Worm (Caenorhabditis elegans) whole organism, young adult: ENCODE results near the gene nhr-261.

ENCODE experiments used
- B0035.1 ChIP-seq: sonication (generic microtip); optimal IDR thresholded peaks from 2 replicates; lab custom pipeline; 2016; ENCODE audit warnings: missing genetic modification characterization, mild to moderate bottlenecking, missing compliant biosample characterization, missing genotype, missing genetic modification reagents
- D2030.7 ChIP-seq: fragments of 200-800 bp; sonication (Bioruptor generic); IDR thresholded peaks from 2 replicates; pipeline ENCODE4 v1.3.6; 2022; ENCODE audit warnings: missing genetic modification reagents, missing genetic modification characterization, missing compliant biosample characterization
- F10E7.11 ChIP-seq: sonication (generic microtip); optimal IDR thresholded peaks from 2 replicates; lab custom pipeline; 2017; ENCODE audit warnings: mild to moderate bottlenecking, missing genetic modification characterization, moderate library complexity, missing compliant biosample characterization
- F49E8.2 ChIP-seq: sonication (generic microtip); optimal IDR thresholded peaks from 3 replicates; lab custom pipeline; 2017; ENCODE audit warnings: missing genetic modification characterization, mild to moderate bottlenecking, missing compliant biosample characterization, antibody characterized with exemption, moderate library complexity; ENCODE audit not compliant: insufficient read depth
- T07F8.4 ChIP-seq: sonication (generic microtip); optimal IDR thresholded peaks from 2 replicates; lab custom pipeline; 2016; ENCODE audit warnings: mild to moderate bottlenecking, missing genetic modification characterization, moderate library complexity, missing compliant biosample characterization
- T26A5.8 ChIP-seq: sonication (generic microtip); optimal IDR thresholded peaks from 2 replicates; lab custom pipeline; 2016; ENCODE audit warnings: missing genetic modification characterization, missing compliant biosample characterization
- Y53F4B.3 ChIP-seq: fragments of 200-800 bp; sonication (Bioruptor generic); IDR thresholded peaks from 2 replicates; pipeline ENCODE4 v1.3.6; 2022; ENCODE audit warnings: missing genetic modification reagents, missing genetic modification characterization, missing compliant biosample characterization
- cebp-1 ChIP-seq, 2 experiments: fragments of 200-800 bp in 1 of 2; sonication (Bioruptor generic) in 1 of 2; sonication (generic microtip) in 1 of 2; IDR thresholded peaks in 1 of 2; optimal IDR thresholded peaks in 1 of 2; 2 replicates each; pipeline versions ENCODE4 v1.3.6 to Lab custom; 2017 to 2022; ENCODE audit warnings: missing compliant biosample characterization in 2 of 2, missing genetic modification characterization in 2 of 2, mild to moderate bottlenecking in 1 of 2, missing genetic modification reagents in 1 of 2, moderate library complexity in 1 of 2
- ceh-58 ChIP-seq: fragments of 200-800 bp; sonication (Bioruptor generic); IDR thresholded peaks from 2 replicates; pipeline ENCODE4 v1.3.6; 2022; ENCODE audit warnings: missing genetic modification characterization, missing compliant biosample characterization
- dox-1 ChIP-seq: fragments of 200-800 bp; sonication (Bioruptor generic); IDR thresholded peaks from 2 replicates; pipeline ENCODE4 v1.3.6; 2022; ENCODE audit warnings: missing genetic modification reagents, missing genetic modification characterization, missing compliant biosample characterization
- ets-4 ChIP-seq: fragments of 200-800 bp; sonication (Bioruptor generic); optimal IDR thresholded peaks from 2 replicates; lab custom pipeline; 2018; ENCODE audit warnings: mild to moderate bottlenecking, missing genetic modification characterization, missing compliant biosample characterization
- him-1 ChIP-seq: sonication (generic microtip); optimal IDR thresholded peaks from 2 replicates; lab custom pipeline; 2016; ENCODE audit warnings: missing genotype, missing genetic modification reagents, missing genetic modification characterization, missing compliant biosample characterization
- hmg-1.2 ChIP-seq: fragments of 200-800 bp; sonication (Bioruptor generic); IDR thresholded peaks from 2 replicates; pipeline ENCODE4 v1.3.6; 2022; ENCODE audit warnings: missing genetic modification reagents, missing genetic modification characterization, missing compliant biosample characterization
- hmg-20 ChIP-seq: fragments of 200-800 bp; sonication (Bioruptor generic); IDR thresholded peaks from 2 replicates; pipeline ENCODE4 v1.3.6; 2022; ENCODE audit warnings: missing genetic modification reagents, missing genetic modification characterization, missing compliant biosample characterization
- lag-1 ChIP-seq: fragments of 200-800 bp; sonication (Bioruptor generic); IDR thresholded peaks from 2 replicates; pipeline ENCODE4 v1.3.6; 2022; ENCODE audit warnings: missing genetic modification reagents, missing genetic modification characterization, missing compliant biosample characterization
- lin-26 ChIP-seq: fragments of 200-800 bp; sonication (Bioruptor generic); IDR thresholded peaks from 2 replicates; pipeline ENCODE4 v1.3.6; 2022; ENCODE audit warnings: missing genetic modification reagents, missing genetic modification characterization, missing compliant biosample characterization
- lsl-1 ChIP-seq: fragments of 200-800 bp; sonication (Bioruptor generic); optimal IDR thresholded peaks from 2 replicates; lab custom pipeline; 2018; ENCODE audit warnings: mild to moderate bottlenecking, missing genetic modification characterization, moderate library complexity, missing compliant biosample characterization
- madf-10 ChIP-seq: sonication (generic microtip); optimal IDR thresholded peaks from 2 replicates; lab custom pipeline; 2016; ENCODE audit warnings: mild to moderate bottlenecking, missing genetic modification characterization, missing compliant biosample characterization
- mcd-1 ChIP-seq: fragments of 200-800 bp; sonication (Bioruptor generic); IDR thresholded peaks from 2 replicates; pipeline ENCODE4 v1.3.6; 2022; ENCODE audit warnings: missing genetic modification reagents, missing genetic modification characterization, missing compliant biosample characterization
- pbrm-1 ChIP-seq: fragments of 200-800 bp; sonication (Bioruptor generic); IDR thresholded peaks from 2 replicates; pipeline ENCODE4 v1.3.6; 2022; ENCODE audit warnings: missing genetic modification reagents, missing genetic modification characterization, missing compliant biosample characterization
- rec-8 ChIP-seq, 2 experiments: sonication (generic microtip); optimal IDR thresholded peaks; 2 replicates each; lab custom pipeline; 2016; ENCODE audit warnings: mild to moderate bottlenecking in 2 of 2, missing genetic modification characterization in 2 of 2, missing genetic modification reagents in 2 of 2, missing genotype in 2 of 2, missing biosample characterization in 1 of 2, missing compliant biosample characterization in 1 of 2, moderate library complexity in 1 of 2
- snpc-1.1 ChIP-seq: sonication (generic microtip); optimal IDR thresholded peaks from 2 replicates; lab custom pipeline; 2017; ENCODE audit warnings: missing genetic modification characterization, mild to moderate bottlenecking, missing compliant biosample characterization, antibody characterized with exemption, moderate library complexity, missing genotype, missing genetic modification reagents; ENCODE audit not compliant: insufficient read depth
- snpc-4 ChIP-seq, 5 experiments: fragments of 150-350 bp in 1 of 5; sonication (generic microtip) in 4 of 5; optimal IDR thresholded peaks; 2 replicates each; lab custom pipeline; 2014 to 2018; ENCODE audit warnings: missing genetic modification characterization in 5 of 5, missing biosample characterization in 3 of 5, antibody characterized with exemption in 2 of 5, mild to moderate bottlenecking in 2 of 5, missing compliant biosample characterization in 2 of 5, missing genotype in 2 of 5, moderate library complexity in 2 of 5, missing genetic modification reagents in 1 of 5
- unc-62 ChIP-seq: fragments of 150-350 bp; optimal IDR thresholded peaks from 2 replicates; lab custom pipeline; 2014; ENCODE audit warnings: missing biosample characterization, missing genetic modification reagents, missing genetic modification characterization
- ztf-22 ChIP-seq: fragments of 200-800 bp; sonication (Bioruptor generic); optimal IDR thresholded peaks from 2 replicates; lab custom pipeline; 2018; ENCODE audit warnings: mild to moderate bottlenecking, missing genetic modification characterization, moderate library complexity, missing compliant biosample characterization
- ztf-25 ChIP-seq: fragments of 200-800 bp; sonication (Bioruptor generic); IDR thresholded peaks from 2 replicates; pipeline ENCODE4 v1.3.6; 2022; ENCODE audit warnings: missing genetic modification reagents, missing genetic modification characterization, missing compliant biosample characterization
- ztf-28 ChIP-seq: fragments of 200-800 bp; sonication (Bioruptor generic); IDR thresholded peaks from 2 replicates; pipeline ENCODE4 v1.3.6; 2022; ENCODE audit warnings: missing genetic modification reagents, missing genetic modification characterization, missing compliant biosample characterization
- ztf-3 ChIP-seq: fragments of 200-800 bp; sonication (Bioruptor generic); optimal IDR thresholded peaks from 2 replicates; lab custom pipeline; 2018; ENCODE audit warnings: mild to moderate bottlenecking, missing genetic modification characterization, missing compliant biosample characterization
- ztf-6 ChIP-seq: fragments of 200-800 bp; sonication (Bioruptor generic); IDR thresholded peaks from 2 replicates; pipeline ENCODE4 v1.3.6; 2022; ENCODE audit warnings: missing genetic modification reagents, missing genetic modification characterization, missing compliant biosample characterization

nhr-261 gene

DNA sequence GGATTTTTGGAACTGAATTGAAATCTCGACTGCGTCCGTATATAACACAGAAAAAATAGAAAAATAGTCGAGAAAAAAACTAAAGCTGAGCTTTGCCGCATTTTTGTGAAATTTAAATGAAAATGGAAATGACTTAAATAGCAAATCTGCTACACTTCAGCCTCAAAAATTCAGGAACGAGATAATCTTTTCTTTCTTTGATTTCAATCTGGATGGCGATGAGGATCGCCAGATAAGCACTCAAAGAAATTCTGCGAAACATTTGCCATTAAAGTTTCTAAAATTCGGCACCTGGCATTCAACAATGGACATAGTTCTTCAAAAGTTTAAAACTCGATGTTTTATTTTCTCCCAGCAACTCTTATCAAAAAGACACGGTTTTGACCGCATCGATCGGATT, 21.2 kb downstream of the nhr-261 start, which contains the start of the genes C17A2.7 and C17A2.3:
C17A2.7 (minus strand) TSS at position 101 of the 400 bp plus-strand sequence.
C17A2.3 (plus strand) TSS at position 305 of the 400 bp plus-strand sequence.
- TF ChIP-seq ztf-25 (GFP tag; lab: Robert Waterston, UW): no peak
- TF ChIP-seq ztf-22 (GFP tag; lab: Kevin White, UChicago): no peak
- TF ChIP-seq Y53F4B.3 (GFP tag; lab: Robert Waterston, UW): no peak
- no peak for TF ChIP-seq madf-10

DNA sequence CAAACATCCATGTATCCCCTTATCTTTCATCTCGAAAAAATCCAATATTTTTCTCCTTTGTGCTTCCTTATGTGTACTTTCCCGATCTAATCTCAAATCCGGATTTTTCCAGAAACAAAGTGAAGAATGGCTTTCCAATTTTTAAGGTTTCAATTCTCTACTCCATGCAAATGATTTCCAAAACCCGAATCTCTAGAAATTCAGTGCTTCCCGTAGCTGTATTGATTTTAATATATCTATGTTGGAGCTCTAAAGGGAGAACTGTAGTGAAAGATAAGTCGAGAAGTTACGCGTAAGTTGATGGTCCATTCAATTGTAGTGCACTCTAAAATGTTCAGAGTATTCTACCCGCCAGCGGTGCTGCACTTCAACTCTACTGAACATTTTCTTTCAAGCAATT, 25.0 kb downstream of the nhr-261 start, which contains the start of gene C17A2.4:
C17A2.4 (plus strand) TSS at position 301 of the 400 bp plus-strand sequence.
- no peak for TF ChIP-seq dox-1 (GFP tag; lab: Robert Waterston, UW)
- no peak for TF ChIP-seq T26A5.8
- no peak for TF ChIP-seq D2030.7 (GFP tag; lab: Robert Waterston, UW)
- TF ChIP-seq, all 124 proteins: peak for 0

- no peak for TF ChIP-seq F10E7.11 (tag; lab: Kevin White, UChicago)
Measured at ce11 chrII:3835915-3836314, 28.6 kb downstream of the nhr-261 start, which contains the start of gene oac-4. Gene oac-4, minus strand, starts transcription at chrII:3836015.

- no peak for TF ChIP-seq snpc-1.1 (tag; lab: Kevin White, UChicago)
- TF ChIP-seq ets-4 (GFP tag; lab: Kevin White, UChicago): no peak
- TF ChIP-seq mcd-1 (GFP tag; lab: Robert Waterston, UW): no peak
- no peak for TF ChIP-seq snpc-4 (GFP tag; optimal IDR thresholded peaks at IDR 0.05; lab: Kevin White, UChicago)
- TF ChIP-seq snpc-4 (tag; optimal IDR thresholded peaks at IDR 0.05; lab: Kevin White, UChicago): no peak
- no peak for TF ChIP-seq hmg-1.2 (GFP tag; lab: Robert Waterston, UW)
- no peak for TF ChIP-seq pbrm-1 (GFP tag; lab: Robert Waterston, UW)
- TF ChIP-seq ztf-28 (GFP tag; lab: Robert Waterston, UW): no peak
- TF ChIP-seq lin-26: no peak
- no peak for TF ChIP-seq unc-62 (GFP tag; lab: Kevin White, UChicago)
- TF ChIP-seq ztf-3 (GFP tag; lab: Kevin White, UChicago): no peak
- no peak for TF ChIP-seq ceh-58 (GFP tag; lab: Robert Waterston, UW)
- no peak for TF ChIP-seq rec-8 (tag; optimal IDR thresholded peaks at IDR 0.05; lab: Kevin White, UChicago)
- TF ChIP-seq madf-10: no peak
- no peak for TF ChIP-seq B0035.1 (tag; lab: Kevin White, UChicago)
- TF ChIP-seq lag-1 (GFP tag; lab: Robert Waterston, UW): no peak
- no peak for TF ChIP-seq him-1 (tag; lab: Kevin White, UChicago)
- TF ChIP-seq T07F8.4 (tag; lab: Kevin White, UChicago): no peak
- no peak for TF ChIP-seq F49E8.2 (tag; lab: Kevin White, UChicago)
- TF ChIP-seq lsl-1 (GFP tag; lab: Kevin White, UChicago): no peak
- TF ChIP-seq hmg-20 (GFP tag; lab: Robert Waterston, UW): no peak
Measured at ce11 chrII:3832383-3832782, 32.2 kb downstream of the nhr-261 start, which contains the start of gene F54D10.9. Gene F54D10.9, minus strand, starts transcription at chrII:3832483.

- TF ChIP-seq ztf-6 (GFP tag; lab: Robert Waterston, UW) (no peak), cebp-1 (GFP tag; IDR thresholded peaks at IDR 0.05; lab: Robert Waterston, UW) (no peak), cebp-1 (tag; optimal IDR thresholded peaks at IDR 0.05; lab: Kevin White, UChicago) (no peak), B0035.1 (tag; lab: Kevin White, UChicago) (no peak)
Measured at ce11 chrII:3829623-3830022, 34.9 kb downstream of the nhr-261 start.
